Worm (Caenorhabditis elegans): ENCODE data around the gene acr-5.

ce11 chrIII:6464913-6465312, 49.7 kb downstream of the acr-5 start, which contains the start of gene nduf-2.2:
- TF ChIP-seq F49E8.2 (tag; optimal IDR thresholded peaks at IDR 0.05; ENCODE audit: insufficient read depth) (no peak), ama-1 (optimal IDR thresholded peaks at IDR 0.05) (no peak), ama-1 (GFP tag; optimal IDR thresholded peaks at IDR 0.05) (no peak), snpc-1.1 (tag; optimal IDR thresholded peaks at IDR 0.05; ENCODE audit: insufficient read depth) (no peak)
